Fruit fly (Drosophila melanogaster): ENCODE measurements around the gene CG31730.

- no peak for TF ChIP-seq cnc (optimal IDR thresholded peaks at IDR 0.05)
- TF ChIP-seq kay (GFP tag; ENCODE audit: borderline replicate concordance) = no peak
- TF ChIP-seq CG1620 (GFP tag; optimal IDR thresholded peaks at IDR 0.05) = no peak
- no peak for TF ChIP-seq CG11617 (GFP tag; optimal IDR thresholded peaks at IDR 0.05)
- no peak for TF ChIP-seq toe (GFP tag; optimal IDR thresholded peaks at IDR 0.05)
- no peak for TF ChIP-seq CG7101 (tag; optimal IDR thresholded peaks at IDR 0.05)
- no peak for TF ChIP-seq CG14711 (tag; optimal IDR thresholded peaks at IDR 0.05)
- TF ChIP-seq Hr96 (GFP tag; optimal IDR thresholded peaks at IDR 0.05) = no peak
- no peak for TF ChIP-seq pad (GFP tag; optimal IDR thresholded peaks at IDR 0.05)
Observed at dm6 chr2L:13292626-13293025, 33.1 kb upstream of the CG31730 start, which contains the start of gene CG16824.
